Fruit fly (Drosophila melanogaster) whole organism, embryonic: ENCODE measurements around the gene CG5079.

Experiments
- B-H2 ChIP-seq: fragments of 200-800 bp; sonication (Bioruptor generic); optimal IDR thresholded peaks from 2 replicates; lab custom pipeline; 2018; ENCODE audit warnings: missing biosample characterization, mild to moderate bottlenecking, missing genetic modification characterization
- Bteb2 ChIP-seq: fragments of 200-800 bp; sonication (Bioruptor generic); optimal IDR thresholded peaks from 2 replicates; lab custom pipeline; 2016; ENCODE audit warnings: missing biosample characterization, missing genetic modification characterization
- CG10267 ChIP-seq: fragments of 200-800 bp; sonication (Bioruptor generic); optimal IDR thresholded peaks from 2 replicates; lab custom pipeline; 2018; ENCODE audit warnings: missing biosample characterization, mild to moderate bottlenecking, missing genetic modification characterization, moderate library complexity
- CG10366 ChIP-seq: fragments of 200-800 bp; sonication (Bioruptor generic); IDR thresholded peaks from 2 replicates; pipeline ENCODE4 v1.3.6; 2022; ENCODE audit warnings: missing biosample characterization, missing genetic modification characterization
- CG10565 ChIP-seq: fragments of 200-800 bp; sonication (Bioruptor generic); optimal IDR thresholded peaks from 3 replicates; lab custom pipeline; 2016; ENCODE audit warnings: missing biosample characterization, mild to moderate bottlenecking, missing genetic modification characterization
- CG13424 ChIP-seq: fragments of 200-800 bp; sonication (Bioruptor generic); optimal IDR thresholded peaks from 2 replicates; lab custom pipeline; 2019; ENCODE audit warnings: missing biosample characterization, mild to moderate bottlenecking, missing genetic modification characterization, moderate library complexity
- CG15073 ChIP-seq: fragments of 200-800 bp; sonication (Bioruptor generic); optimal IDR thresholded peaks from 2 replicates; lab custom pipeline; 2016; ENCODE audit warnings: missing biosample characterization, missing genetic modification characterization
- CG17912 ChIP-seq: fragments of 200-800 bp; sonication (Bioruptor generic); optimal IDR thresholded peaks from 2 replicates; lab custom pipeline; 2018; ENCODE audit warnings: missing biosample characterization, mild to moderate bottlenecking, missing genetic modification characterization
- CG2120 ChIP-seq: fragments of 200-800 bp; sonication (Bioruptor generic); optimal IDR thresholded peaks from 3 replicates; lab custom pipeline; 2016; ENCODE audit warnings: missing biosample characterization, missing genetic modification characterization
- CG31441 ChIP-seq: fragments of 200-800 bp; sonication (Bioruptor generic); IDR thresholded peaks from 2 replicates; pipeline ENCODE4 v1.3.6; 2022; ENCODE audit warnings: missing biosample characterization, missing genetic modification characterization
- CG32767 ChIP-seq: fragments of 200-800 bp; sonication (Bioruptor generic); IDR thresholded peaks from 2 replicates; pipeline ENCODE4 v1.3.6; 2022; ENCODE audit warnings: missing biosample characterization, missing genetic modification characterization
- CG3847 ChIP-seq: fragments of 200-800 bp; sonication (Bioruptor generic); IDR thresholded peaks from 2 replicates; pipeline ENCODE4 v1.3.6; 2022; ENCODE audit warnings: missing biosample characterization, missing genetic modification characterization
- CG43689 ChIP-seq: fragments of 200-800 bp; sonication (Bioruptor generic); IDR thresholded peaks from 2 replicates; pipeline ENCODE4 v1.3.6; 2022; ENCODE audit warnings: missing biosample characterization, missing genetic modification characterization
- CG4820 ChIP-seq: fragments of 200-800 bp; sonication (Bioruptor generic); optimal IDR thresholded peaks from 3 replicates; lab custom pipeline; 2016; ENCODE audit warnings: missing biosample characterization, missing genetic modification characterization
- CG6254 ChIP-seq: fragments of 200-800 bp; sonication (Bioruptor generic); optimal IDR thresholded peaks from 3 replicates; lab custom pipeline; 2017; ENCODE audit warnings: mild to moderate bottlenecking, missing biosample characterization, missing genetic modification reagents, missing genetic modification characterization
- CG6272 ChIP-seq: fragments of 200-800 bp; sonication (Bioruptor generic); IDR thresholded peaks from 2 replicates; pipeline ENCODE4 v1.3.6; 2022; ENCODE audit warnings: missing biosample characterization, missing genetic modification characterization
- CHES-1-like ChIP-seq: fragments of 200-800 bp; sonication (Bioruptor generic); optimal IDR thresholded peaks from 2 replicates; lab custom pipeline; 2016; ENCODE audit warnings: missing biosample characterization, missing genetic modification characterization
- D ChIP-seq, 2 experiments: fragments of 200-800 bp in 1 of 2; fragments of >200 bp in 1 of 2; sonication (Bioruptor generic) in 1 of 2; optimal IDR thresholded peaks; 2 replicates in 1 of 2; 3 replicates in 1 of 2; lab custom pipeline; 2017; ENCODE audit warnings: mild to moderate bottlenecking in 1 of 2, missing biosample characterization in 1 of 2, missing genetic modification characterization in 1 of 2, missing genetic modification reagents in 1 of 2
- Dfd ChIP-seq, 2 experiments: fragments of >200 bp; optimal IDR thresholded peaks; 2 replicates each; lab custom pipeline; 2017; ENCODE audit warnings: missing biosample characterization in 2 of 2, missing genetic modification characterization in 2 of 2
- Dll ChIP-seq: fragments of 200-800 bp; sonication (Bioruptor generic); IDR thresholded peaks from 4 replicates; pipeline ENCODE4 v1.3.6; 2022; ENCODE audit warnings: missing biosample characterization, missing genetic modification characterization; ENCODE audit not compliant: partially characterized antibody
- E2f2 ChIP-seq: fragments of 200-800 bp; sonication (Bioruptor generic); IDR thresholded peaks from 2 replicates; pipeline ENCODE4 v1.3.6; 2022; ENCODE audit warnings: missing biosample characterization, missing genetic modification characterization
- HmgZ ChIP-seq: fragments of 200-800 bp; sonication (Bioruptor generic); optimal IDR thresholded peaks from 2 replicates; lab custom pipeline; 2018; ENCODE audit warnings: missing biosample characterization, mild to moderate bottlenecking, missing genetic modification characterization
- MBD-R2 ChIP-seq: fragments of 200-800 bp; sonication (Bioruptor generic); IDR thresholded peaks from 2 replicates; pipeline ENCODE4 v1.3.6; 2022; ENCODE audit warnings: missing biosample characterization, missing genetic modification characterization
- Meics ChIP-seq: fragments of 200-800 bp; sonication (Bioruptor generic); optimal IDR thresholded peaks from 2 replicates; lab custom pipeline; 2017; ENCODE audit warnings: missing biosample characterization, mild to moderate bottlenecking, missing genetic modification characterization
- Poxn ChIP-seq: fragments of 200-800 bp; sonication (Bioruptor generic); IDR thresholded peaks from 2 replicates; pipeline ENCODE4 v1.3.6; 2022; ENCODE audit warnings: missing biosample characterization, missing genetic modification characterization
- Six4 ChIP-seq: fragments of 200-800 bp; sonication (Bioruptor generic); optimal IDR thresholded peaks from 2 replicates; lab custom pipeline; 2016; ENCODE audit warnings: missing biosample characterization, missing genetic modification characterization
- Taf1 ChIP-seq: fragments of 200-800 bp; sonication (Bioruptor generic); IDR thresholded peaks from 2 replicates; pipeline ENCODE4 v1.3.6; 2022; ENCODE audit warnings: missing biosample characterization, missing genetic modification characterization
- YL-1 ChIP-seq: fragments of 200-800 bp; sonication (Bioruptor generic); optimal IDR thresholded peaks from 3 replicates; lab custom pipeline; 2017; ENCODE audit warnings: missing biosample characterization, mild to moderate bottlenecking, missing genetic modification characterization
- ab ChIP-seq: fragments of 200-800 bp; sonication (Bioruptor generic); optimal IDR thresholded peaks from 2 replicates; lab custom pipeline; 2016; ENCODE audit warnings: missing biosample characterization, missing genetic modification characterization
- az2 ChIP-seq: fragments of 200-800 bp; sonication (Bioruptor generic); optimal IDR thresholded peaks from 3 replicates; lab custom pipeline; 2016; ENCODE audit warnings: missing biosample characterization, missing genetic modification characterization
- bab2 ChIP-seq: fragments of 200-800 bp; sonication (Bioruptor generic); optimal IDR thresholded peaks from 2 replicates; lab custom pipeline; 2016; ENCODE audit warnings: missing biosample characterization, missing genetic modification characterization
- bcd ChIP-seq: fragments of 200-800 bp; sonication (Bioruptor generic); optimal IDR thresholded peaks from 2 replicates; lab custom pipeline; 2017; ENCODE audit warnings: missing biosample characterization, mild to moderate bottlenecking, missing genetic modification characterization
- dan ChIP-seq: fragments of 200-800 bp; sonication (Bioruptor generic); IDR thresholded peaks from 2 replicates; pipeline ENCODE4 v1.3.6; 2022; ENCODE audit warnings: missing biosample characterization, missing genetic modification characterization
- disco-r ChIP-seq: fragments of 200-800 bp; sonication (Bioruptor generic); optimal IDR thresholded peaks from 2 replicates; lab custom pipeline; 2016; ENCODE audit warnings: missing biosample characterization, missing genetic modification characterization
- en ChIP-seq: fragments of 200-800 bp; sonication (Bioruptor generic); optimal IDR thresholded peaks from 2 replicates; lab custom pipeline; 2016; ENCODE audit warnings: missing biosample characterization, missing genetic modification characterization
- gfzf ChIP-seq: fragments of 200-800 bp; sonication (Bioruptor generic); optimal IDR thresholded peaks from 2 replicates; lab custom pipeline; 2016; ENCODE audit warnings: missing biosample characterization, mild to moderate bottlenecking, missing genetic modification characterization, moderate library complexity
- gsb-n ChIP-seq: fragments of 200-800 bp; sonication (Bioruptor generic); optimal IDR thresholded peaks from 3 replicates; lab custom pipeline; 2018; ENCODE audit warnings: missing biosample characterization, mild to moderate bottlenecking, missing genetic modification characterization
- gt ChIP-seq: fragments of 200-800 bp; sonication (Bioruptor generic); IDR thresholded peaks from 2 replicates; pipeline ENCODE4 v1.3.6; 2022; ENCODE audit warnings: missing biosample characterization, missing genetic modification characterization
- lab ChIP-seq: fragments of 200-800 bp; sonication (Bioruptor generic); optimal IDR thresholded peaks from 3 replicates; lab custom pipeline; 2017; ENCODE audit warnings: missing biosample characterization, missing genetic modification characterization, mild to moderate bottlenecking, moderate library complexity, missing genetic modification reagents
- lilli ChIP-seq: fragments of 200-800 bp; sonication (Bioruptor generic); optimal IDR thresholded peaks from 3 replicates; lab custom pipeline; 2016; ENCODE audit warnings: missing biosample characterization, missing genetic modification characterization
- lmd ChIP-seq: fragments of 200-800 bp; sonication (Bioruptor generic); IDR thresholded peaks from 2 replicates; pipeline ENCODE4 v1.3.6; 2022; ENCODE audit warnings: missing biosample characterization, missing genetic modification characterization
- nom ChIP-seq: fragments of 200-800 bp; sonication (Bioruptor generic); optimal IDR thresholded peaks from 2 replicates; lab custom pipeline; 2017; ENCODE audit warnings: missing biosample characterization, missing genetic modification characterization, mild to moderate bottlenecking, moderate library complexity, missing genetic modification reagents
- odd ChIP-seq: fragments of 200-800 bp; sonication (Bioruptor generic); optimal IDR thresholded peaks from 2 replicates; lab custom pipeline; 2017; ENCODE audit warnings: missing biosample characterization, mild to moderate bottlenecking, missing genetic modification characterization
- sc ChIP-seq, 3 experiments: fragments of >200 bp in 2 of 3; fragments of 200-800 bp in 1 of 3; sonication (Bioruptor generic) in 1 of 3; optimal IDR thresholded peaks; 2 replicates in 2 of 3; 3 replicates in 1 of 3; lab custom pipeline; 2017; ENCODE audit warnings: mild to moderate bottlenecking in 1 of 3, missing biosample characterization in 1 of 3, missing genetic modification characterization in 1 of 3, missing genetic modification reagents in 1 of 3
- sens-2 ChIP-seq: fragments of 200-800 bp; sonication (Bioruptor generic); IDR thresholded peaks from 2 replicates; pipeline ENCODE4 v1.3.6; 2022; ENCODE audit warnings: missing biosample characterization, missing genetic modification characterization
- sna ChIP-seq: fragments of 200-800 bp; sonication (Bioruptor generic); IDR thresholded peaks from 2 replicates; pipeline ENCODE4 v1.3.6; 2022; ENCODE audit warnings: missing biosample characterization, missing genetic modification characterization; ENCODE audit not compliant: partially characterized antibody
- so ChIP-seq: fragments of 200-800 bp; sonication (Bioruptor generic); IDR thresholded peaks from 3 replicates; pipeline ENCODE4 v1.3.6; 2022; ENCODE audit warnings: missing biosample characterization, missing genetic modification characterization
- sqz ChIP-seq: fragments of 200-800 bp; sonication (Bioruptor generic); optimal IDR thresholded peaks from 3 replicates; lab custom pipeline; 2018; ENCODE audit warnings: missing biosample characterization, mild to moderate bottlenecking, missing genetic modification characterization
- tx ChIP-seq: fragments of 200-800 bp; sonication (Bioruptor generic); optimal IDR thresholded peaks from 2 replicates; lab custom pipeline; 2016; ENCODE audit warnings: missing biosample characterization, missing genetic modification characterization
- wek ChIP-seq: fragments of 200-800 bp; sonication (Bioruptor generic); optimal IDR thresholded peaks from 3 replicates; lab custom pipeline; 2018; ENCODE audit warnings: missing biosample characterization, mild to moderate bottlenecking, missing genetic modification characterization, moderate library complexity

The CG5079 gene

DNA sequence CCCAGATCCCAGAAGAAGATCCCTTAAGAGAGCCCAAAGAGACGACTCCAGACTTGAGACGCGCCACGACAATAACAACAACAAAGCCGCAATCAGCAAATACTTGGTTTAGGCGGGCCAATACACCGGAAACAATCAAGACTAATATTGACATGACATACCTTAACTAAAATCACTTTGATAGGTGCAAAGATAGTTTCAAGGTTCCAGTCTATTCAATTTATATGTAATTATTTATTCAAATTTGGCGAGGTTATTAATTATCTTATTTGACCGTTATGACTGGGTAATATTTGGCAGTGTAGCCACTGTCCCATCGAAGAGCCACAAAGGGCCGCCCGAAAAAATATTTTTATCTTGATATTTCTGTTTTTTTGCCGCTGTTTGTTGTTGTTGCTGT lies 27.0 kb downstream of the CG5079 start (continued):
- TF ChIP-seq MBD-R2 (no peak), lab (peak; percentile 38), CG6254 (GFP tag; lab: Kevin White, UChicago) (peak; percentile 36), disco-r (no peak), en (GFP tag; lab: Kevin White, UChicago) (no peak), bcd (GFP tag; lab: Kevin White, UChicago) (peak; percentile 27), lmd (peak; percentile 51), Taf1 (GFP tag; lab: Robert Waterston, UW) (0 out of 2 replicates have a peak, but pooled peaks have one; percentile 15), YL-1 (GFP tag; lab: Kevin White, UChicago) (no peak), E2f2 (no peak), CG32767 (GFP tag; lab: Robert Waterston, UW) (no peak), sc (optimal IDR thresholded peaks at IDR 0.05; lab: Kevin White, UChicago) (no peak), sc (GFP tag; optimal IDR thresholded peaks at IDR 0.05; lab: Kevin White, UChicago) (peak; percentile 1), CG2120 (GFP tag; lab: Kevin White, UChicago) (peak; percentile 9), sens-2 (GFP tag; lab: Robert Waterston, UW) (0 out of 2 replicates have a peak, but pooled peaks have one; percentile 32), Six4 (peak; percentile 48), gt (GFP tag; lab: Robert Waterston, UW) (0 out of 2 replicates have a peak, but pooled peaks have one; percentile 30), az2 (peak; percentile 55), nom (peak; percentile 80), CG10565 (GFP tag; lab: Kevin White, UChicago) (no peak), Bteb2 (GFP tag; lab: Kevin White, UChicago) (no peak), CG10267 (tag; lab: Kevin White, UChicago) (peak; percentile 55), CG6272 (GFP tag; lab: Robert Waterston, UW) (no peak), dan (0 out of 2 replicates have a peak, but pooled peaks have one; percentile 18), CG4820 (GFP tag; lab: Kevin White, UChicago) (peak; percentile 62), B-H2 (GFP tag; lab: Kevin White, UChicago) (no peak), CG13424 (tag; lab: Kevin White, UChicago) (peak; percentile 46), so (GFP tag; lab: Robert Waterston, UW) (peak; percentile 54; the same call in 1 of the 3 replicates), lilli (GFP tag; lab: Kevin White, UChicago) (peak; percentile 48), CG15073 (no peak), HmgZ (tag; lab: Kevin White, UChicago) (no peak), gsb-n (tag; lab: Kevin White, UChicago) (peak; percentile 13), gfzf (GFP tag; lab: Kevin White, UChicago) (no peak), CG31441 (GFP tag; lab: Robert Waterston, UW) (peak; percentile 61), Dfd (GFP tag; optimal IDR thresholded peaks at IDR 0.05; lab: Kevin White, UChicago) (no peak), CHES-1-like (GFP tag; lab: Kevin White, UChicago) (no peak), ab (GFP tag; lab: Kevin White, UChicago) (no peak), wek (GFP tag; lab: Kevin White, UChicago) (no peak), CG3847 (GFP tag; lab: Robert Waterston, UW) (no peak), sna (GFP tag; lab: Robert Waterston, UW) (no peak), sqz (peak; percentile 8), tx (GFP tag; lab: Kevin White, UChicago) (no peak), odd (GFP tag; lab: Kevin White, UChicago) (no peak), Dll (GFP tag; lab: Robert Waterston, UW) (no peak), CG43689 (no peak), Poxn (GFP tag; lab: Robert Waterston, UW) (no peak), Meics (GFP tag; lab: Kevin White, UChicago) (peak; percentile 36), CG17912 (GFP tag; lab: Kevin White, UChicago) (no peak), CG10366 (GFP tag; lab: Robert Waterston, UW) (peak; percentile 56), bab2 (GFP tag; lab: Kevin White, UChicago) (peak; percentile 26), D (optimal IDR thresholded peaks at IDR 0.05; lab: Kevin White, UChicago) (no peak), D (GFP tag; optimal IDR thresholded peaks at IDR 0.05; lab: Kevin White, UChicago) (peak; percentile 58)
